Fruit fly (Drosophila melanogaster) whole organism, embryonic: ENCODE results near the gene Actn3.
A peak's percentile ranks its signal among the peaks of the same experiment; 100 is the strongest.

ENCODE experiments used
- BtbVII ChIP-seq: fragments of 200-800 bp; sonication (Bioruptor generic); optimal IDR thresholded peaks from 3 replicates; lab custom pipeline; 2017; ENCODE audit warnings: missing biosample characterization, mild to moderate bottlenecking, missing genetic modification characterization
- CG10321 ChIP-seq: fragments of 200-800 bp; sonication (Bioruptor generic); IDR thresholded peaks from 2 replicates; pipeline ENCODE4 v1.3.6; 2022; ENCODE audit warnings: missing biosample characterization, missing genetic modification characterization
- CG10654 ChIP-seq: fragments of 200-800 bp; sonication (Bioruptor generic); optimal IDR thresholded peaks from 2 replicates; lab custom pipeline; 2016; ENCODE audit warnings: missing biosample characterization, missing genetic modification characterization
- CG10959 ChIP-seq: fragments of 200-800 bp; sonication (Bioruptor generic); IDR thresholded peaks from 2 replicates; pipeline ENCODE4 v1.3.6; 2022; ENCODE audit warnings: missing biosample characterization, missing genetic modification characterization
- CG11398 ChIP-seq: fragments of 200-800 bp; sonication (Bioruptor generic); optimal IDR thresholded peaks from 2 replicates; lab custom pipeline; 2016; ENCODE audit warnings: missing biosample characterization, missing genetic modification characterization
- CG12071 ChIP-seq: fragments of 200-800 bp; sonication (Bioruptor generic); optimal IDR thresholded peaks from 3 replicates; lab custom pipeline; 2018; ENCODE audit warnings: missing biosample characterization, mild to moderate bottlenecking, missing genetic modification characterization
- CG12236 ChIP-seq: fragments of 200-800 bp; sonication (Bioruptor generic); optimal IDR thresholded peaks from 2 replicates; lab custom pipeline; 2016; ENCODE audit warnings: missing biosample characterization, missing genetic modification characterization
- CG12659 ChIP-seq: fragments of 200-800 bp; sonication (Bioruptor generic); optimal IDR thresholded peaks from 3 replicates; lab custom pipeline; 2017; ENCODE audit warnings: mild to moderate bottlenecking, missing biosample characterization, missing genetic modification reagents, missing genetic modification characterization
- CG13894 ChIP-seq: fragments of 200-800 bp; sonication (Bioruptor generic); optimal IDR thresholded peaks from 3 replicates; lab custom pipeline; 2018; ENCODE audit warnings: missing biosample characterization, mild to moderate bottlenecking, missing genetic modification characterization, moderate library complexity
- CG14050 ChIP-seq: fragments of 200-800 bp; sonication (Bioruptor generic); IDR thresholded peaks from 3 replicates; pipeline ENCODE4 v1.3.6; 2022; ENCODE audit warnings: missing biosample characterization, missing genetic modification characterization
- CG14667 ChIP-seq: fragments of 200-800 bp; sonication (Bioruptor generic); IDR thresholded peaks from 2 replicates; pipeline ENCODE4 v1.3.6; 2022; ENCODE audit warnings: missing biosample characterization, missing genetic modification characterization
- CG14710 ChIP-seq: fragments of 200-800 bp; sonication (Bioruptor generic); optimal IDR thresholded peaks from 3 replicates; lab custom pipeline; 2019; ENCODE audit warnings: missing biosample characterization, mild to moderate bottlenecking, missing genetic modification characterization, moderate library complexity
- CG17359 ChIP-seq: fragments of 200-800 bp; sonication (Bioruptor generic); optimal IDR thresholded peaks from 3 replicates; lab custom pipeline; 2018; ENCODE audit warnings: missing biosample characterization, mild to moderate bottlenecking, missing genetic modification characterization, moderate library complexity
- CG17802 ChIP-seq: fragments of 200-800 bp; sonication (Bioruptor generic); optimal IDR thresholded peaks from 2 replicates; lab custom pipeline; 2018; ENCODE audit warnings: missing biosample characterization, mild to moderate bottlenecking, missing genetic modification characterization, moderate library complexity
- CG2120 ChIP-seq: fragments of 200-800 bp; sonication (Bioruptor generic); optimal IDR thresholded peaks from 3 replicates; lab custom pipeline; 2016; ENCODE audit warnings: missing biosample characterization, missing genetic modification characterization
- CG2199 ChIP-seq: fragments of 200-800 bp; sonication (Bioruptor generic); IDR thresholded peaks from 3 replicates; pipeline ENCODE4 v1.3.6; 2022; ENCODE audit warnings: missing biosample characterization, missing genetic modification characterization
- CG32532 ChIP-seq: fragments of 200-800 bp; sonication (Bioruptor generic); IDR thresholded peaks from 2 replicates; pipeline ENCODE4 v1.3.6; 2022; ENCODE audit warnings: missing biosample characterization, missing genetic modification characterization
- CG34422 ChIP-seq: fragments of 200-800 bp; sonication (Bioruptor generic); IDR thresholded peaks from 3 replicates; pipeline ENCODE4 v1.3.6; 2022; ENCODE audit warnings: missing biosample characterization, missing genetic modification characterization
- CG5180 ChIP-seq: fragments of 200-800 bp; sonication (Bioruptor generic); optimal IDR thresholded peaks from 3 replicates; lab custom pipeline; 2017; ENCODE audit warnings: missing biosample characterization, missing genetic modification characterization, mild to moderate bottlenecking, moderate library complexity, missing genetic modification reagents
- CG7357 ChIP-seq: fragments of 200-800 bp; sonication (Bioruptor generic); IDR thresholded peaks from 3 replicates; pipeline ENCODE4 v1.3.6; 2022; ENCODE audit warnings: missing biosample characterization, missing genetic modification characterization
- CG9437 ChIP-seq: fragments of 200-800 bp; sonication (Bioruptor generic); optimal IDR thresholded peaks from 2 replicates; lab custom pipeline; 2018; ENCODE audit warnings: missing biosample characterization, mild to moderate bottlenecking, missing genetic modification characterization
- CG9727 ChIP-seq: fragments of 200-800 bp; sonication (Bioruptor generic); optimal IDR thresholded peaks from 3 replicates; lab custom pipeline; 2017; ENCODE audit warnings: missing biosample characterization, mild to moderate bottlenecking, missing genetic modification characterization
- Drgx ChIP-seq: fragments of 200-800 bp; sonication (Bioruptor generic); IDR thresholded peaks from 2 replicates; pipeline ENCODE4 v1.3.6; 2022; ENCODE audit warnings: missing biosample characterization, missing genetic modification characterization
- E2f1 ChIP-seq: fragments of 200-800 bp; sonication (Bioruptor generic); IDR thresholded peaks from 2 replicates; pipeline ENCODE4 v1.3.6; 2022; ENCODE audit warnings: missing biosample characterization, missing genetic modification characterization
- E2f2 ChIP-seq: fragments of 200-800 bp; sonication (Bioruptor generic); IDR thresholded peaks from 2 replicates; pipeline ENCODE4 v1.3.6; 2022; ENCODE audit warnings: missing biosample characterization, missing genetic modification characterization
- HHEX ChIP-seq: fragments of 200-800 bp; sonication (Bioruptor generic); optimal IDR thresholded peaks from 3 replicates; lab custom pipeline; 2017; ENCODE audit warnings: missing biosample characterization, mild to moderate bottlenecking, missing genetic modification characterization, missing genetic modification reagents
- Side ChIP-seq: fragments of 200-800 bp; sonication (Bioruptor generic); optimal IDR thresholded peaks from 2 replicates; lab custom pipeline; 2016; ENCODE audit warnings: missing biosample characterization, missing genetic modification characterization
- Sry-β ChIP-seq: fragments of 200-800 bp; sonication (Bioruptor generic); optimal IDR thresholded peaks from 2 replicates; lab custom pipeline; 2018; ENCODE audit warnings: missing biosample characterization, mild to moderate bottlenecking, missing genetic modification characterization, moderate library complexity
- ac ChIP-seq: fragments of 200-800 bp; sonication (Bioruptor generic); optimal IDR thresholded peaks from 3 replicates; lab custom pipeline; 2017; ENCODE audit warnings: missing biosample characterization, mild to moderate bottlenecking, missing genetic modification characterization
- br ChIP-seq: fragments of >200 bp; optimal IDR thresholded peaks from 2 replicates; lab custom pipeline; 2017
- cato ChIP-seq: fragments of 200-800 bp; sonication (Bioruptor generic); optimal IDR thresholded peaks from 2 replicates; lab custom pipeline; 2016; ENCODE audit warnings: missing biosample characterization, missing genetic modification characterization, borderline replicate concordance
- chn ChIP-seq: fragments of 200-800 bp; sonication (Bioruptor generic); optimal IDR thresholded peaks from 2 replicates; lab custom pipeline; 2016; ENCODE audit warnings: missing biosample characterization, missing genetic modification characterization
- crc ChIP-seq: fragments of 200-800 bp; sonication (Bioruptor generic); optimal IDR thresholded peaks from 2 replicates; lab custom pipeline; 2016; ENCODE audit warnings: missing biosample characterization, missing genetic modification characterization
- emc ChIP-seq: fragments of 200-800 bp; sonication (Bioruptor generic); optimal IDR thresholded peaks from 2 replicates; lab custom pipeline; 2016; ENCODE audit warnings: missing biosample characterization, missing genetic modification characterization
- fru ChIP-seq: fragments of >200 bp; optimal IDR thresholded peaks from 2 replicates; lab custom pipeline; 2017
- fu2 ChIP-seq: fragments of 200-800 bp; sonication (Bioruptor generic); optimal IDR thresholded peaks from 2 replicates; lab custom pipeline; 2016; ENCODE audit warnings: missing biosample characterization, missing genetic modification characterization
- gcm2 ChIP-seq: fragments of 200-800 bp; sonication (Bioruptor generic); optimal IDR thresholded peaks from 2 replicates; lab custom pipeline; 2016; ENCODE audit warnings: missing biosample characterization, missing genetic modification characterization
- hb ChIP-seq: fragments of 200-800 bp; sonication (Bioruptor generic); IDR thresholded peaks from 3 replicates; pipeline ENCODE4 v1.3.6; 2022; ENCODE audit warnings: missing biosample characterization, missing genetic modification characterization; ENCODE audit not compliant: partially characterized antibody
- mam ChIP-seq: fragments of 200-800 bp; sonication (Bioruptor generic); optimal IDR thresholded peaks from 3 replicates; lab custom pipeline; 2016; ENCODE audit warnings: missing biosample characterization, missing genetic modification characterization
- mld ChIP-seq: fragments of 200-800 bp; sonication (Bioruptor generic); IDR thresholded peaks from 3 replicates; pipeline ENCODE4 v1.3.6; 2022; ENCODE audit warnings: missing biosample characterization, missing genetic modification characterization; ENCODE audit not compliant: partially characterized antibody
- peb ChIP-seq: fragments of 200-800 bp; sonication (Bioruptor generic); IDR thresholded peaks from 2 replicates; pipeline ENCODE4 v1.3.6; 2022; ENCODE audit warnings: missing biosample characterization, missing genetic modification characterization
- prd ChIP-seq, 3 experiments: fragments of >200 bp in 2 of 3; fragments of 200-800 bp in 1 of 3; sonication (Bioruptor generic) in 1 of 3; optimal IDR thresholded peaks in 2 of 3; IDR thresholded peaks in 1 of 3; 2 replicates in 2 of 3; 3 replicates in 1 of 3; pipeline versions ENCODE4 v1.3.6 to Lab custom; 2017 to 2022; ENCODE audit warnings: missing biosample characterization in 1 of 3, missing genetic modification characterization in 1 of 3
- row ChIP-seq: fragments of 200-800 bp; sonication (Bioruptor generic); IDR thresholded peaks from 3 replicates; pipeline ENCODE4 v1.3.6; 2022; ENCODE audit warnings: missing biosample characterization, missing genetic modification characterization
- sob ChIP-seq: fragments of 200-800 bp; sonication (Bioruptor generic); IDR thresholded peaks from 2 replicates; pipeline ENCODE4 v1.3.6; 2022; ENCODE audit warnings: missing biosample characterization, missing genetic modification characterization
- stc ChIP-seq: fragments of 200-800 bp; sonication (Bioruptor generic); IDR thresholded peaks from 2 replicates; pipeline ENCODE4 v1.3.6; 2022; ENCODE audit warnings: missing biosample characterization, missing genetic modification characterization
- trh ChIP-seq: fragments of 200-800 bp; sonication (Bioruptor generic); optimal IDR thresholded peaks from 2 replicates; lab custom pipeline; 2016; ENCODE audit warnings: missing biosample characterization, missing genetic modification characterization
- vnd ChIP-seq: fragments of 200-800 bp; sonication (Bioruptor generic); IDR thresholded peaks from 3 replicates; pipeline ENCODE4 v1.3.6; 2022; ENCODE audit warnings: missing biosample characterization, missing genetic modification characterization; ENCODE audit not compliant: partially characterized antibody
- wdn ChIP-seq: fragments of 200-800 bp; sonication (Bioruptor generic); IDR thresholded peaks from 2 replicates; pipeline ENCODE4 v1.3.6; 2022; ENCODE audit warnings: missing biosample characterization, missing genetic modification characterization

Actn3 gene

dm6 chr3R:16969361-16970355, 7.9 kb downstream of the Actn3 start (continued):
- TF ChIP-seq mam (GFP tag; lab: Kevin White, UChicago) (peak; percentile 34), mld (0 out of 3 replicates have a peak, but pooled peaks have one; percentile 36), CG32532 (peak; percentile 67), CG12659 (GFP tag; lab: Kevin White, UChicago) (peak; percentile 67), CG2199 (GFP tag; lab: Robert Waterston, UW) (peak; percentile 40; the same call in 1 of the 3 replicates), cato (GFP tag; lab: Kevin White, UChicago) (peak; percentile 17), stc (peak; percentile 65), CG9727 (GFP tag; lab: Kevin White, UChicago) (no peak), sob (GFP tag; lab: Robert Waterston, UW) (peak; percentile 78), CG10654 (GFP tag; lab: Kevin White, UChicago) (peak; percentile 45), hb (GFP tag; lab: Robert Waterston, UW) (no peak), CG14710 (peak; percentile 75), gcm2 (no peak), CG5180 (no peak), CG12071 (GFP tag; lab: Kevin White, UChicago) (no peak), row (GFP tag; lab: Robert Waterston, UW) (peak; percentile 95), Drgx (no peak; the same call in 1 of the 2 replicates), Sry-β (GFP tag; lab: Kevin White, UChicago) (no peak), br (lab: Kevin White, UChicago) (no peak), wdn (GFP tag; lab: Robert Waterston, UW) (0 out of 2 replicates have a peak, but pooled peaks have one; percentile 15), Side (GFP tag; lab: Kevin White, UChicago) (no peak), CG17359 (tag; lab: Kevin White, UChicago) (no peak), fru (no peak), vnd (GFP tag; lab: Robert Waterston, UW) (no peak), trh (GFP tag; lab: Kevin White, UChicago) (no peak), CG12236 (GFP tag; lab: Kevin White, UChicago) (no peak), fu2 (GFP tag; lab: Kevin White, UChicago) (no peak), HHEX (no peak), CG10321 (GFP tag; lab: Robert Waterston, UW) (no peak; the same call in 1 of the 2 replicates), CG34422 (GFP tag; lab: Robert Waterston, UW) (peak; percentile 62; the same call in 1 of the 3 replicates), CG2120 (GFP tag; lab: Kevin White, UChicago) (peak; percentile 65), CG11398 (GFP tag; lab: Kevin White, UChicago) (no peak), CG14050 (GFP tag; lab: Robert Waterston, UW) (peak; percentile 31; the same call in 1 of the 3 replicates), CG17802 (tag; lab: Kevin White, UChicago) (no peak), E2f2 (GFP tag; lab: Robert Waterston, UW) (peak; percentile 91), peb (no peak), chn (GFP tag; lab: Kevin White, UChicago) (peak; percentile 45), CG13894 (tag; lab: Kevin White, UChicago) (no peak), CG9437 (GFP tag; lab: Kevin White, UChicago) (peak; percentile 8), emc (GFP tag; lab: Kevin White, UChicago) (no peak), CG14667 (GFP tag; lab: Robert Waterston, UW) (peak; percentile 28; the same call in 1 of the 2 replicates), CG10959 (GFP tag; lab: Robert Waterston, UW) (no peak), crc (GFP tag; lab: Kevin White, UChicago) (no peak), E2f1 (GFP tag; lab: Robert Waterston, UW) (peak; percentile 90), ac (no peak), CG7357 (GFP tag; lab: Robert Waterston, UW) (0 out of 3 replicates have a peak, but pooled peaks have one; percentile 43), BtbVII (GFP tag; lab: Kevin White, UChicago) (no peak), prd (optimal IDR thresholded peaks at IDR 0.05; lab: Kevin White, UChicago) (no peak), prd (GFP tag; IDR thresholded peaks at IDR 0.05; lab: Robert Waterston, UW) (peak; percentile 61)
